Fruit fly (Drosophila melanogaster): ENCODE measurements around the gene Cpr62Bb.
A peak's percentile ranks its signal among the peaks of the same experiment; 100 is the strongest.

Cpr62Bb gene

dm6 chr3L:1881919-1882318 is 47.0 kb upstream of the Cpr62Bb start:
- no peak for TF ChIP-seq CG32532 (GFP tag; IDR thresholded peaks at IDR 0.05)
- no peak for TF ChIP-seq eyg (GFP tag; optimal IDR thresholded peaks at IDR 0.05)
- TF ChIP-seq CG12071 (GFP tag; optimal IDR thresholded peaks at IDR 0.05) = peak; percentile 2
- TF ChIP-seq grn (GFP tag; optimal IDR thresholded peaks at IDR 0.05) = no peak
- no peak for TF ChIP-seq NFAT (GFP tag; IDR thresholded peaks at IDR 0.05)
- TF ChIP-seq Myb (GFP tag; optimal IDR thresholded peaks at IDR 0.05) = no peak
- TF ChIP-seq CG33213 (GFP tag; optimal IDR thresholded peaks at IDR 0.05) = no peak
- TF ChIP-seq Chrac-16 (GFP tag; optimal IDR thresholded peaks at IDR 0.05) = no peak
- no peak for TF ChIP-seq ac (GFP tag; optimal IDR thresholded peaks at IDR 0.05)
- no peak for TF ChIP-seq NC2α (GFP tag; optimal IDR thresholded peaks at IDR 0.05)
- no peak for TF ChIP-seq HmgD (GFP tag; optimal IDR thresholded peaks at IDR 0.05)
- no peak for TF ChIP-seq Max (GFP tag; optimal IDR thresholded peaks at IDR 0.05)
- peak; percentile 21 for TF ChIP-seq CG18599 (GFP tag; optimal IDR thresholded peaks at IDR 0.05)
- TF ChIP-seq Antp (GFP tag; optimal IDR thresholded peaks at IDR 0.05) = no peak
- TF ChIP-seq CG12744 (GFP tag; optimal IDR thresholded peaks at IDR 0.05) = no peak
- TF ChIP-seq schlank (tag; optimal IDR thresholded peaks at IDR 0.05) = no peak
- no peak for TF ChIP-seq Optix (GFP tag; IDR thresholded peaks at IDR 0.05)
- 0 out of 3 replicates have a peak, but pooled peaks have one; percentile 33 for TF ChIP-seq ci (GFP tag; IDR thresholded peaks at IDR 0.05)
- TF ChIP-seq CG4854 (GFP tag; optimal IDR thresholded peaks at IDR 0.05) = no peak
- TF ChIP-seq sima (GFP tag; optimal IDR thresholded peaks at IDR 0.05) = no peak
- no peak for TF ChIP-seq hbn (GFP tag; IDR thresholded peaks at IDR 0.05; ENCODE audit: partially characterized antibody)
- no peak for TF ChIP-seq CG9727 (GFP tag; optimal IDR thresholded peaks at IDR 0.05)
- no peak for TF ChIP-seq esg (GFP tag; conservative IDR thresholded peaks at IDR 0.05)
- TF ChIP-seq gsb (GFP tag; IDR thresholded peaks at IDR 0.05) = no peak
- no peak for TF ChIP-seq ato (GFP tag; IDR thresholded peaks at IDR 0.05; ENCODE audit: partially characterized antibody)
- TF ChIP-seq CG10147 (GFP tag; optimal IDR thresholded peaks at IDR 0.05) = no peak
- no peak for TF ChIP-seq crp (GFP tag; optimal IDR thresholded peaks at IDR 0.05)
- TF ChIP-seq H15 (GFP tag; IDR thresholded peaks at IDR 0.05) = no peak
- no peak for TF ChIP-seq CG12299 (tag; optimal IDR thresholded peaks at IDR 0.05)
- TF ChIP-seq Atf-2 (GFP tag; optimal IDR thresholded peaks at IDR 0.05) = no peak
- 0 out of 2 replicates have a peak, but pooled peaks have one; percentile 16 for TF ChIP-seq Rfx (GFP tag; IDR thresholded peaks at IDR 0.05)
- TF ChIP-seq CG10654 (GFP tag; optimal IDR thresholded peaks at IDR 0.05) = no peak
- no peak for TF ChIP-seq Poxn (GFP tag; IDR thresholded peaks at IDR 0.05)
- no peak for TF ChIP-seq ken (GFP tag; IDR thresholded peaks at IDR 0.05)
- no peak for TF ChIP-seq CG10274 (GFP tag; optimal IDR thresholded peaks at IDR 0.05)
- peak; percentile 12 for TF ChIP-seq CG2678 (tag; optimal IDR thresholded peaks at IDR 0.05)
- TF ChIP-seq jing (GFP tag; optimal IDR thresholded peaks at IDR 0.05) = no peak
- no peak for TF ChIP-seq pb (GFP tag; optimal IDR thresholded peaks at IDR 0.05)
- TF ChIP-seq shn (GFP tag; optimal IDR thresholded peaks at IDR 0.05) = no peak
- no peak for TF ChIP-seq CG15696 (tag; optimal IDR thresholded peaks at IDR 0.05)
- no peak for TF ChIP-seq CG43689 (GFP tag; IDR thresholded peaks at IDR 0.05)
- TF ChIP-seq jumu (GFP tag; optimal IDR thresholded peaks at IDR 0.05) = no peak
- TF ChIP-seq pan (optimal IDR thresholded peaks at IDR 0.05) = no peak
- TF ChIP-seq pan (GFP tag; optimal IDR thresholded peaks at IDR 0.05 in 1 of 2, IDR thresholded peaks at IDR 0.05 in 1 of 2) = peak in 1 of 2 experiments; percentile 5
- TF ChIP-seq sna (GFP tag; IDR thresholded peaks at IDR 0.05; ENCODE audit: partially characterized antibody) = no peak
- TF ChIP-seq CG17359 (tag; optimal IDR thresholded peaks at IDR 0.05) = peak; percentile 24
- no peak for TF ChIP-seq maf-S (GFP tag; optimal IDR thresholded peaks at IDR 0.05)
- TF ChIP-seq CG15514 (GFP tag; optimal IDR thresholded peaks at IDR 0.05) = no peak
- TF ChIP-seq CG8944 (GFP tag; optimal IDR thresholded peaks at IDR 0.05) = no peak
- TF ChIP-seq CG8388 (GFP tag; optimal IDR thresholded peaks at IDR 0.05) = no peak
- TF ChIP-seq CG13624 (GFP tag; optimal IDR thresholded peaks at IDR 0.05) = no peak
- no peak for TF ChIP-seq Oaz (GFP tag; IDR thresholded peaks at IDR 0.05)
